Worm (Caenorhabditis elegans) whole organism, L1 larva: Measurements from ENCODE around the gene flp-11.

Experiments
- ama-1 ChIP-seq: fragments of 150-350 bp; optimal IDR thresholded peaks from 2 replicates; lab custom pipeline; 2014
- ceh-82 ChIP-seq, 3 experiments: fragments of 150-350 bp in 1 of 3; sonication (generic microtip) in 2 of 3; optimal IDR thresholded peaks; 2 replicates each; lab custom pipeline; 2014 to 2017; ENCODE audit warnings: missing biosample characterization in 3 of 3, missing genetic modification characterization in 3 of 3
- dpl-1 ChIP-seq, 3 experiments: fragments of 150-350 bp in 2 of 3; sonication (generic microtip) in 1 of 3; optimal IDR thresholded peaks; 2 replicates each; lab custom pipeline; 2014 to 2017; ENCODE audit warnings: missing biosample characterization in 3 of 3, missing genetic modification characterization in 3 of 3, missing genetic modification reagents in 3 of 3
- dsc-1 ChIP-seq: sonication (generic microtip); optimal IDR thresholded peaks from 2 replicates; lab custom pipeline; 2016; ENCODE audit warnings: mild to moderate bottlenecking, missing genetic modification characterization, missing compliant biosample characterization
- egl-27 ChIP-seq, 2 experiments: fragments of 150-350 bp in 1 of 2; sonication (generic microtip); optimal IDR thresholded peaks; 3 replicates each; lab custom pipeline; 2017 to 2018; ENCODE audit warnings: missing biosample characterization in 2 of 2, missing genetic modification characterization in 2 of 2, missing genetic modification reagents in 2 of 2
- lin-14 ChIP-seq: fragments of 200-800 bp; sonication (Bioruptor generic); optimal IDR thresholded peaks from 2 replicates; lab custom pipeline; 2018; ENCODE audit warnings: mild to moderate bottlenecking, missing genetic modification characterization, moderate library complexity, missing compliant biosample characterization
- lir-3 ChIP-seq: sonication (generic microtip); optimal IDR thresholded peaks from 2 replicates; lab custom pipeline; 2016; ENCODE audit warnings: mild to moderate bottlenecking, missing genetic modification characterization, moderate library complexity, missing compliant biosample characterization; ENCODE audit not compliant: poor library complexity
- nhr-237 ChIP-seq: fragments of 150-350 bp; optimal IDR thresholded peaks from 2 replicates; lab custom pipeline; 2014; ENCODE audit warnings: missing biosample characterization, missing genetic modification characterization
- nhr-28 ChIP-seq: fragments of 150-350 bp; optimal IDR thresholded peaks from 2 replicates; lab custom pipeline; 2014; ENCODE audit warnings: missing biosample characterization, missing genetic modification characterization
- nhr-47 ChIP-seq: sonication (generic microtip); optimal IDR thresholded peaks from 2 replicates; lab custom pipeline; 2016; ENCODE audit warnings: mild to moderate bottlenecking, missing genetic modification characterization, moderate library complexity, missing compliant biosample characterization
- nhr-76 ChIP-seq: sonication (generic microtip); optimal IDR thresholded peaks from 2 replicates; lab custom pipeline; 2017; ENCODE audit warnings: missing biosample characterization, missing genetic modification characterization
- snpc-4 ChIP-seq: fragments of 150-350 bp; optimal IDR thresholded peaks from 2 replicates; lab custom pipeline; 2014; ENCODE audit warnings: missing biosample characterization, missing genetic modification characterization
- unc-30 ChIP-seq: sonication (generic microtip); optimal IDR thresholded peaks from 2 replicates; lab custom pipeline; 2017; ENCODE audit warnings: missing biosample characterization, missing genetic modification characterization
- vab-15 ChIP-seq: sonication (generic microtip); optimal IDR thresholded peaks from 2 replicates; lab custom pipeline; 2017; ENCODE audit warnings: missing genotype, mild to moderate bottlenecking, missing genetic modification characterization, missing compliant biosample characterization

ce11 chrX:4691148-4691773, 13.3 kb upstream of the flp-11 start, which contains the start of gene K02G10.5:
- TF ChIP-seq snpc-4 (tag; lab: Kevin White, UChicago) (no peak), nhr-237 (tag; lab: Kevin White, UChicago) (no peak), ama-1 (no peak), egl-27 (tag; optimal IDR thresholded peaks at IDR 0.05; lab: Kevin White, UChicago) (no peak), dpl-1 (GFP tag; optimal IDR thresholded peaks at IDR 0.05; lab: Kevin White, UChicago) (no peak), nhr-47 (tag; lab: Kevin White, UChicago) (no peak), vab-15 (no peak), lir-3 (tag; lab: Kevin White, UChicago) (no peak), lin-14 (GFP tag; lab: Kevin White, UChicago) (no peak), ceh-82 (tag; optimal IDR thresholded peaks at IDR 0.05; lab: Kevin White, UChicago) (no peak), nhr-28 (no peak), nhr-76 (tag; lab: Kevin White, UChicago) (no peak), unc-30 (tag; lab: Kevin White, UChicago) (no peak), dsc-1 (tag; lab: Kevin White, UChicago) (no peak)
